Fruit fly (Drosophila melanogaster) whole organism, embryonic: Measurements from ENCODE around the gene Zaf1.

Source experiments
- Awh ChIP-seq: fragments of 200-800 bp; sonication (Bioruptor generic); IDR thresholded peaks from 2 replicates; pipeline ENCODE4, ENCODE4 v1.3.6; 2022; ENCODE audit warnings: missing biosample characterization, missing genetic modification characterization
- BEAF-32 ChIP-seq: fragments of 200-800 bp; sonication (Bioruptor generic); optimal IDR thresholded peaks from 3 replicates; lab custom pipeline; 2017; ENCODE audit warnings: missing biosample characterization, missing genetic modification characterization, mild to moderate bottlenecking, moderate library complexity, missing genetic modification reagents
- Bgb ChIP-seq: fragments of 200-800 bp; sonication (Bioruptor generic); IDR thresholded peaks from 2 replicates; pipeline ENCODE4 v1.3.6; 2022; ENCODE audit warnings: missing biosample characterization, missing genetic modification characterization; ENCODE audit not compliant: partially characterized antibody
- CG10565 ChIP-seq: fragments of 200-800 bp; sonication (Bioruptor generic); optimal IDR thresholded peaks from 3 replicates; lab custom pipeline; 2016; ENCODE audit warnings: missing biosample characterization, mild to moderate bottlenecking, missing genetic modification characterization
- CG10979 ChIP-seq: fragments of 200-800 bp; sonication (Bioruptor generic); optimal IDR thresholded peaks from 2 replicates; lab custom pipeline; 2018; ENCODE audit warnings: missing biosample characterization, mild to moderate bottlenecking, missing genetic modification characterization, moderate library complexity
- CG11085 ChIP-seq: fragments of 200-800 bp; sonication (Bioruptor generic); IDR thresholded peaks from 2 replicates; pipeline ENCODE4 v1.3.6; 2022; ENCODE audit warnings: missing biosample characterization, missing genetic modification characterization
- CG11456 ChIP-seq: fragments of 200-800 bp; sonication (Bioruptor generic); IDR thresholded peaks from 3 replicates; pipeline ENCODE4 v1.3.6; 2022; ENCODE audit warnings: missing biosample characterization, missing genetic modification characterization
- CG13296 ChIP-seq: fragments of 200-800 bp; sonication (Bioruptor generic); optimal IDR thresholded peaks from 3 replicates; lab custom pipeline; 2018; ENCODE audit warnings: missing biosample characterization, mild to moderate bottlenecking, missing genetic modification characterization
- CG13775 ChIP-seq: fragments of 200-800 bp; sonication (Bioruptor generic); optimal IDR thresholded peaks from 3 replicates; lab custom pipeline; 2017; ENCODE audit warnings: missing biosample characterization, mild to moderate bottlenecking, missing genetic modification characterization
- CG15073 ChIP-seq: fragments of 200-800 bp; sonication (Bioruptor generic); optimal IDR thresholded peaks from 2 replicates; lab custom pipeline; 2016; ENCODE audit warnings: missing biosample characterization, missing genetic modification characterization
- CG1602 ChIP-seq: fragments of 200-800 bp; sonication (Bioruptor generic); optimal IDR thresholded peaks from 3 replicates; lab custom pipeline; 2016; ENCODE audit warnings: missing biosample characterization, missing genetic modification characterization
- CG1647 ChIP-seq: fragments of 200-800 bp; sonication (Bioruptor generic); optimal IDR thresholded peaks from 3 replicates; lab custom pipeline; 2016; ENCODE audit warnings: missing biosample characterization, missing genetic modification characterization
- CG17361 ChIP-seq: fragments of 200-800 bp; sonication (Bioruptor generic); IDR thresholded peaks from 3 replicates; pipeline ENCODE4 v1.3.6; 2022; ENCODE audit warnings: missing biosample characterization, missing genetic modification characterization
- CG2202 ChIP-seq: fragments of 200-800 bp; sonication (Bioruptor generic); optimal IDR thresholded peaks from 2 replicates; lab custom pipeline; 2018; ENCODE audit warnings: missing biosample characterization, mild to moderate bottlenecking, missing genetic modification characterization
- CG31365 ChIP-seq: fragments of 200-800 bp; sonication (Bioruptor generic); optimal IDR thresholded peaks from 2 replicates; lab custom pipeline; 2018; ENCODE audit warnings: missing biosample characterization, mild to moderate bottlenecking, missing genetic modification characterization
- CG43689 ChIP-seq: fragments of 200-800 bp; sonication (Bioruptor generic); IDR thresholded peaks from 2 replicates; pipeline ENCODE4 v1.3.6; 2022; ENCODE audit warnings: missing biosample characterization, missing genetic modification characterization
- CG5245 ChIP-seq: fragments of 200-800 bp; sonication (Bioruptor generic); optimal IDR thresholded peaks from 3 replicates; lab custom pipeline; 2016; ENCODE audit warnings: missing biosample characterization, missing genetic modification characterization
- CG6683 ChIP-seq: fragments of 200-800 bp; sonication (Bioruptor generic); optimal IDR thresholded peaks from 2 replicates; lab custom pipeline; 2017; ENCODE audit warnings: missing biosample characterization, mild to moderate bottlenecking, missing genetic modification characterization, missing genetic modification reagents
- CG6813 ChIP-seq: fragments of 200-800 bp; sonication (Bioruptor generic); optimal IDR thresholded peaks from 2 replicates; lab custom pipeline; 2017; ENCODE audit warnings: missing biosample characterization, missing genetic modification characterization, mild to moderate bottlenecking, moderate library complexity, missing genetic modification reagents
- CG7357 ChIP-seq: fragments of 200-800 bp; sonication (Bioruptor generic); IDR thresholded peaks from 3 replicates; pipeline ENCODE4 v1.3.6; 2022; ENCODE audit warnings: missing biosample characterization, missing genetic modification characterization
- CG7928 ChIP-seq: fragments of 200-800 bp; sonication (Bioruptor generic); optimal IDR thresholded peaks from 2 replicates; lab custom pipeline; 2017; ENCODE audit warnings: missing biosample characterization, mild to moderate bottlenecking, missing genetic modification characterization
- CkIIα-i1 ChIP-seq: fragments of 200-800 bp; sonication (Bioruptor generic); IDR thresholded peaks from 2 replicates; pipeline ENCODE4 v1.3.6; 2022; ENCODE audit warnings: missing biosample characterization, missing genetic modification characterization
- D19A ChIP-seq: fragments of 200-800 bp; optimal IDR thresholded peaks from 3 replicates; lab custom pipeline; 2019; ENCODE audit warnings: missing biosample characterization, mild to moderate bottlenecking, missing genetic modification characterization, moderate library complexity
- E2f2 ChIP-seq: fragments of 200-800 bp; sonication (Bioruptor generic); IDR thresholded peaks from 2 replicates; pipeline ENCODE4 v1.3.6; 2022; ENCODE audit warnings: missing biosample characterization, missing genetic modification characterization
- Pdp1 ChIP-seq, 2 experiments: fragments of 200-800 bp; sonication (Bioruptor generic); optimal IDR thresholded peaks; 3 replicates each; lab custom pipeline; 2016; ENCODE audit warnings: missing biosample characterization in 2 of 2, missing genetic modification characterization in 2 of 2, mild to moderate bottlenecking in 1 of 2, moderate library complexity in 1 of 2
- Ptx1 ChIP-seq: fragments of 200-800 bp; sonication (Bioruptor generic); IDR thresholded peaks from 2 replicates; pipeline ENCODE4 v1.3.6; 2022; ENCODE audit warnings: missing biosample characterization, missing genetic modification characterization
- Sox102F ChIP-seq: fragments of 200-800 bp; sonication (Bioruptor generic); optimal IDR thresholded peaks from 2 replicates; lab custom pipeline; 2018; ENCODE audit warnings: missing biosample characterization, mild to moderate bottlenecking, missing genetic modification characterization, moderate library complexity
- Spps ChIP-seq: fragments of 200-800 bp; sonication (Bioruptor generic); optimal IDR thresholded peaks from 2 replicates; lab custom pipeline; 2018; ENCODE audit warnings: missing biosample characterization, mild to moderate bottlenecking, missing genetic modification characterization
- Ssrp ChIP-seq: fragments of 200-800 bp; sonication (Bioruptor generic); optimal IDR thresholded peaks from 2 replicates; lab custom pipeline; 2018; ENCODE audit warnings: missing biosample characterization, mild to moderate bottlenecking, missing genetic modification characterization, moderate library complexity
- Trl ChIP-seq, 3 experiments: fragments of >200 bp in 2 of 3; fragments of 200-800 bp in 1 of 3; sonication (Bioruptor generic) in 1 of 3; optimal IDR thresholded peaks; 2 replicates in 1 of 3; 3 replicates in 2 of 3; lab custom pipeline; 2016 to 2017; ENCODE audit warnings: missing biosample characterization in 1 of 3, missing genetic modification characterization in 1 of 3
- Usf ChIP-seq: fragments of 200-800 bp; sonication (Bioruptor generic); optimal IDR thresholded peaks from 2 replicates; lab custom pipeline; 2017; ENCODE audit warnings: missing genotype, missing biosample characterization, missing genetic modification characterization
- bsh ChIP-seq, 2 experiments: fragments of 200-800 bp; sonication (Bioruptor generic); optimal IDR thresholded peaks; 2 replicates each; lab custom pipeline; 2017 to 2018; ENCODE audit warnings: mild to moderate bottlenecking in 2 of 2, missing biosample characterization in 2 of 2, missing genetic modification characterization in 2 of 2, moderate library complexity in 1 of 2
- chif ChIP-seq, 2 experiments: fragments of 200-800 bp; sonication (Bioruptor generic); optimal IDR thresholded peaks; 3 replicates each; lab custom pipeline; 2016; ENCODE audit warnings: missing biosample characterization in 2 of 2, missing genetic modification characterization in 2 of 2
- crp ChIP-seq, 2 experiments: fragments of 200-800 bp; sonication (Bioruptor generic); optimal IDR thresholded peaks; 2 replicates in 1 of 2; 3 replicates in 1 of 2; lab custom pipeline; 2017; ENCODE audit warnings: missing biosample characterization in 2 of 2, missing genetic modification characterization in 2 of 2, mild to moderate bottlenecking in 1 of 2, moderate library complexity in 1 of 2
- dmrt99B ChIP-seq: fragments of 200-800 bp; sonication (Bioruptor generic); optimal IDR thresholded peaks from 2 replicates; lab custom pipeline; 2018; ENCODE audit warnings: missing biosample characterization, mild to moderate bottlenecking, missing genetic modification characterization, moderate library complexity
- dysf ChIP-seq: fragments of 200-800 bp; sonication (Bioruptor generic); IDR thresholded peaks from 3 replicates; pipeline ENCODE4 v1.3.6; 2022; ENCODE audit warnings: missing biosample characterization, missing genetic modification characterization
- fru ChIP-seq: fragments of >200 bp; optimal IDR thresholded peaks from 2 replicates; lab custom pipeline; 2017
- gem ChIP-seq: fragments of 200-800 bp; sonication (Bioruptor generic); optimal IDR thresholded peaks from 2 replicates; lab custom pipeline; 2019; ENCODE audit warnings: missing biosample characterization, mild to moderate bottlenecking, missing genetic modification characterization, moderate library complexity
- gsb-n ChIP-seq: fragments of 200-800 bp; sonication (Bioruptor generic); optimal IDR thresholded peaks from 3 replicates; lab custom pipeline; 2018; ENCODE audit warnings: missing biosample characterization, mild to moderate bottlenecking, missing genetic modification characterization
- h ChIP-seq: fragments of >200 bp; optimal IDR thresholded peaks from 2 replicates; lab custom pipeline; 2017
- her ChIP-seq: fragments of 200-800 bp; sonication (Bioruptor generic); optimal IDR thresholded peaks from 2 replicates; lab custom pipeline; 2016; ENCODE audit warnings: missing biosample characterization, missing genetic modification characterization
- ind ChIP-seq: fragments of 200-800 bp; sonication (Bioruptor generic); optimal IDR thresholded peaks from 3 replicates; lab custom pipeline; 2016; ENCODE audit warnings: missing biosample characterization, missing genetic modification characterization
- kay ChIP-seq: fragments of 200-800 bp; sonication (Bioruptor generic); optimal IDR thresholded peaks from 2 replicates; lab custom pipeline; 2016; ENCODE audit warnings: missing biosample characterization, missing genetic modification characterization
- lbe ChIP-seq: fragments of 200-800 bp; sonication (Bioruptor generic); optimal IDR thresholded peaks from 2 replicates; lab custom pipeline; 2016; ENCODE audit warnings: missing biosample characterization, mild to moderate bottlenecking, missing genetic modification characterization
- row ChIP-seq: fragments of 200-800 bp; sonication (Bioruptor generic); IDR thresholded peaks from 3 replicates; pipeline ENCODE4 v1.3.6; 2022; ENCODE audit warnings: missing biosample characterization, missing genetic modification characterization
- run ChIP-seq: fragments of 200-800 bp; sonication (Bioruptor generic); optimal IDR thresholded peaks from 3 replicates; lab custom pipeline; 2018; ENCODE audit warnings: missing biosample characterization, mild to moderate bottlenecking, missing genetic modification characterization
- tgo ChIP-seq: fragments of 200-800 bp; sonication (Bioruptor generic); IDR thresholded peaks from 3 replicates; pipeline ENCODE4 v1.3.6; 2022; ENCODE audit warnings: missing biosample characterization, missing genetic modification characterization
- tll ChIP-seq, 2 experiments: fragments of 200-800 bp in 1 of 2; fragments of >200 bp in 1 of 2; sonication (Bioruptor generic) in 1 of 2; optimal IDR thresholded peaks; 2 replicates each; lab custom pipeline; 2017 to 2019; ENCODE audit warnings: missing biosample characterization in 2 of 2, missing genetic modification characterization in 2 of 2, mild to moderate bottlenecking in 1 of 2, moderate library complexity in 1 of 2
- z ChIP-seq: fragments of 200-800 bp; sonication (Bioruptor generic); IDR thresholded peaks from 3 replicates; pipeline ENCODE4 v1.3.6; 2022; ENCODE audit warnings: missing biosample characterization, missing genetic modification characterization
- zf30C ChIP-seq: fragments of 200-800 bp; sonication (Bioruptor generic); optimal IDR thresholded peaks from 3 replicates; lab custom pipeline; 2018; ENCODE audit warnings: missing biosample characterization, mild to moderate bottlenecking, missing genetic modification characterization
- zfh1 ChIP-seq: fragments of 200-800 bp; sonication (Bioruptor generic); IDR thresholded peaks from 3 replicates; pipeline ENCODE4 v1.3.6; 2022; ENCODE audit warnings: missing biosample characterization, missing genetic modification characterization

Gene Zaf1

DNA sequence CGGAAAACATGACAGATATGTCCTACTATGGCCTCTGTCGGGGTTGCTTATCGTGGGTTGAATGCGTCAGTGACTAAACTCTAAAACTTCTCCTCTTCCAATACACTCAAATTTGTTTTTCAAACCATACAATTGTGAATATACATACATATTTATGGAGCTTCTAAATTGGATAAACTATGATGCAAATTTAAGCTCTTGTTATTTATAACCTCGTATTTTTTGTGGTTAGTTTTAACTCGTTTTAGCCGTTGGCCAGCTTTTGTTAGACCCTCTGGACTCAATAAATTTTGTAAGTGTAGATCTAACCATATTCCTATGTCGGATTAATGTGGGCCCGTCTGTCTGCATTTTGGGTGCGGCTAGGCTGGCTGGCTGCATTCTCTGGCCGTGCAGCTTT lies 8.1 kb downstream of the Zaf1 start (continued):
- no peak for TF ChIP-seq Bgb (GFP tag; lab: Robert Waterston, UW)
- no peak for TF ChIP-seq crp (GFP tag; optimal IDR thresholded peaks at IDR 0.05; lab: Kevin White, UChicago)
- TF ChIP-seq CG7357, result peak; percentile 40; the same call in 1 of the 3 replicates
- TF ChIP-seq Ssrp, result peak; percentile 45
- no peak for TF ChIP-seq CG13296 (GFP tag; lab: Kevin White, UChicago)
- TF ChIP-seq Trl (optimal IDR thresholded peaks at IDR 0.05; lab: Kevin White, UChicago), result no peak
- peak; percentile 17 for TF ChIP-seq Trl (GFP tag; optimal IDR thresholded peaks at IDR 0.05; lab: Kevin White, UChicago)
- TF ChIP-seq row, result peak; percentile 38; the same call in 2 of the 3 replicates
- TF ChIP-seq fru (lab: Kevin White, UChicago), result no peak
- TF ChIP-seq kay (GFP tag; lab: Kevin White, UChicago), result no peak
- TF ChIP-seq her, result no peak
- TF ChIP-seq chif (GFP tag; optimal IDR thresholded peaks at IDR 0.05; lab: Kevin White, UChicago), result peak; percentile 3 to 46
- no peak for TF ChIP-seq lbe (GFP tag; lab: Kevin White, UChicago)
- TF ChIP-seq CG10565 (GFP tag; lab: Kevin White, UChicago), result no peak
- no peak for TF ChIP-seq CG1647
- peak; percentile 33 to 83 for TF ChIP-seq bsh (GFP tag; optimal IDR thresholded peaks at IDR 0.05; lab: Kevin White, UChicago)
- 0 out of 3 replicates have a peak, but pooled peaks have one; percentile 36 for TF ChIP-seq CG17361 (GFP tag; lab: Robert Waterston, UW)
- TF ChIP-seq dysf (GFP tag; lab: Robert Waterston, UW), result no peak
- no peak for TF ChIP-seq CG31365 (tag; lab: Kevin White, UChicago)
- TF ChIP-seq CG43689, result no peak
- peak; percentile 26 for TF ChIP-seq Sox102F (GFP tag; lab: Kevin White, UChicago)
- no peak for TF ChIP-seq CkIIα-i1 (GFP tag; lab: Robert Waterston, UW)
- peak; percentile 75 for TF ChIP-seq gem (tag; lab: Kevin White, UChicago)
- TF ChIP-seq Ptx1, result 0 out of 2 replicates have a peak, but pooled peaks have one; percentile 21
- TF ChIP-seq tll (GFP tag; optimal IDR thresholded peaks at IDR 0.05; lab: Kevin White, UChicago), result no peak
- peak; percentile 77 for TF ChIP-seq zf30C (GFP tag; lab: Kevin White, UChicago)
- no peak; the same call in 1 of the 2 replicates for TF ChIP-seq E2f2 (GFP tag; lab: Robert Waterston, UW)
- no peak for TF ChIP-seq Awh
- peak; percentile 70 for TF ChIP-seq gsb-n (tag; lab: Kevin White, UChicago)
- peak; percentile 64 for TF ChIP-seq CG2202
- TF ChIP-seq D19A (tag; lab: Kevin White, UChicago), result peak; percentile 55
- TF ChIP-seq CG11456 (GFP tag; lab: Robert Waterston, UW), result no peak
- peak; percentile 10 for TF ChIP-seq CG6813 (GFP tag; lab: Kevin White, UChicago)
- peak; percentile 4 for TF ChIP-seq CG1602
- peak; percentile 16 for TF ChIP-seq CG5245 (GFP tag; lab: Kevin White, UChicago)
- no peak for TF ChIP-seq CG7928
- TF ChIP-seq Pdp1 (GFP tag; optimal IDR thresholded peaks at IDR 0.05; lab: Kevin White, UChicago), result peak in 1 of 2 experiments; percentile 12
- peak; percentile 60; the same call in 1 of the 3 replicates for TF ChIP-seq zfh1 (GFP tag; lab: Robert Waterston, UW)
- TF ChIP-seq z (GFP tag; lab: Robert Waterston, UW), result no peak
- peak; percentile 81 for TF ChIP-seq CG10979 (tag; lab: Kevin White, UChicago)
- TF ChIP-seq run (tag; lab: Kevin White, UChicago), result no peak
- no peak for TF ChIP-seq tgo (GFP tag; lab: Robert Waterston, UW)
- peak; percentile 5 for TF ChIP-seq ind
- TF ChIP-seq CG15073, result no peak
- TF ChIP-seq Spps (tag; lab: Kevin White, UChicago), result peak; percentile 33
- no peak for TF ChIP-seq CG6683
- TF ChIP-seq BEAF-32 (GFP tag; lab: Kevin White, UChicago), result no peak
- no peak for TF ChIP-seq CG11085 (GFP tag; lab: Robert Waterston, UW)
- no peak for TF ChIP-seq h (lab: Kevin White, UChicago)
- peak; percentile 36 for TF ChIP-seq dmrt99B (tag; lab: Kevin White, UChicago)
- TF ChIP-seq Usf (GFP tag; lab: Kevin White, UChicago), result no peak
- no peak for TF ChIP-seq CG13775 (GFP tag; lab: Kevin White, UChicago)
